Fruit fly (Drosophila melanogaster) whole organism, prepupa: ENCODE data around the gene tow.
A peak's percentile ranks its signal among the peaks of the same experiment; 100 is the strongest.

Experiments
- CG10631 ChIP-seq: fragments of 200-800 bp; sonication (Bioruptor generic); optimal IDR thresholded peaks from 2 replicates; lab custom pipeline; 2016; ENCODE audit warnings: missing biosample characterization, missing genetic modification characterization
- CG10669 ChIP-seq: fragments of 200-800 bp; sonication (Bioruptor generic); optimal IDR thresholded peaks from 3 replicates; lab custom pipeline; 2018; ENCODE audit warnings: missing biosample characterization, mild to moderate bottlenecking, missing genetic modification characterization, moderate library complexity
- CG11294 ChIP-seq: fragments of 200-800 bp; sonication (Bioruptor generic); IDR thresholded peaks from 2 replicates; pipeline ENCODE4 v1.3.6; 2022; ENCODE audit warnings: missing biosample characterization, missing genetic modification characterization
- CG15336 ChIP-seq: fragments of 200-800 bp; sonication (Bioruptor generic); IDR thresholded peaks from 2 replicates; pipeline ENCODE4 v1.3.6; 2022; ENCODE audit warnings: missing biosample characterization, missing genetic modification characterization
- CG16779 ChIP-seq: fragments of 200-800 bp; sonication (Bioruptor generic); optimal IDR thresholded peaks from 3 replicates; lab custom pipeline; 2017; ENCODE audit warnings: missing biosample characterization, mild to moderate bottlenecking, missing genetic modification characterization
- CG3032 ChIP-seq: fragments of 200-800 bp; optimal IDR thresholded peaks from 2 replicates; lab custom pipeline; 2019; ENCODE audit warnings: missing biosample characterization, mild to moderate bottlenecking, missing genetic modification characterization, moderate library complexity
- CG32006 ChIP-seq: fragments of 200-800 bp; sonication (Bioruptor generic); optimal IDR thresholded peaks from 3 replicates; lab custom pipeline; 2017; ENCODE audit warnings: missing biosample characterization, mild to moderate bottlenecking, missing genetic modification characterization
- CG34406 ChIP-seq: fragments of 200-800 bp; sonication (Bioruptor generic); optimal IDR thresholded peaks from 3 replicates; lab custom pipeline; 2016; ENCODE audit warnings: missing biosample characterization, missing genetic modification characterization
- CG3919 ChIP-seq: fragments of 200-800 bp; sonication (Bioruptor generic); optimal IDR thresholded peaks from 3 replicates; lab custom pipeline; 2016; ENCODE audit warnings: missing biosample characterization, missing genetic modification characterization
- CG4318 ChIP-seq: fragments of 200-800 bp; sonication (Bioruptor generic); optimal IDR thresholded peaks from 3 replicates; lab custom pipeline; 2017; ENCODE audit warnings: missing biosample characterization, mild to moderate bottlenecking, missing genetic modification characterization
- CG6163 ChIP-seq: fragments of 200-800 bp; sonication (Bioruptor generic); IDR thresholded peaks from 3 replicates; pipeline ENCODE4 v1.3.6; 2022; ENCODE audit warnings: missing biosample characterization, missing genetic modification characterization
- CG6792 ChIP-seq: fragments of 200-800 bp; sonication (Bioruptor generic); optimal IDR thresholded peaks from 3 replicates; lab custom pipeline; 2016; ENCODE audit warnings: missing biosample characterization, missing genetic modification characterization
- CG6808 ChIP-seq: fragments of 200-800 bp; sonication (Bioruptor generic); optimal IDR thresholded peaks from 3 replicates; lab custom pipeline; 2017; ENCODE audit warnings: missing biosample characterization, missing genetic modification characterization, mild to moderate bottlenecking, moderate library complexity, missing genetic modification reagents
- CG6854 ChIP-seq: fragments of 200-800 bp; sonication (Bioruptor generic); optimal IDR thresholded peaks from 2 replicates; lab custom pipeline; 2017; ENCODE audit warnings: missing biosample characterization, mild to moderate bottlenecking, missing genetic modification characterization
- CG7368 ChIP-seq: fragments of 200-800 bp; sonication (Bioruptor generic); optimal IDR thresholded peaks from 3 replicates; lab custom pipeline; 2016; ENCODE audit warnings: missing biosample characterization, missing genetic modification characterization
- CG8119 ChIP-seq: fragments of 200-800 bp; sonication (Bioruptor generic); IDR thresholded peaks from 3 replicates; pipeline ENCODE4 v1.3.6; 2022; ENCODE audit warnings: missing biosample characterization, missing genetic modification characterization
- CG8319 ChIP-seq: fragments of 200-800 bp; sonication (Bioruptor generic); optimal IDR thresholded peaks from 3 replicates; lab custom pipeline; 2016; ENCODE audit warnings: missing biosample characterization, missing genetic modification characterization
- CG8632 ChIP-seq: fragments of 200-800 bp; sonication (Bioruptor generic); optimal IDR thresholded peaks from 3 replicates; lab custom pipeline; 2016; ENCODE audit warnings: missing biosample characterization, missing genetic modification characterization
- CG9139 ChIP-seq: fragments of 200-800 bp; sonication (Bioruptor generic); optimal IDR thresholded peaks from 3 replicates; lab custom pipeline; 2017; ENCODE audit warnings: missing biosample characterization, mild to moderate bottlenecking, missing genetic modification characterization
- Eip75B ChIP-seq: fragments of 200-800 bp; sonication (Bioruptor generic); optimal IDR thresholded peaks from 3 replicates; lab custom pipeline; 2016; ENCODE audit warnings: missing biosample characterization, missing genetic modification characterization
- Eip78C ChIP-seq: fragments of 200-800 bp; sonication (Bioruptor generic); peaks from one replicate; lab custom pipeline; 2016; ENCODE audit warnings: missing biosample characterization, missing genetic modification characterization
- Ets21C ChIP-seq: fragments of 200-800 bp; sonication (Bioruptor generic); optimal IDR thresholded peaks from 3 replicates; lab custom pipeline; 2016; ENCODE audit warnings: missing biosample characterization, missing genetic modification characterization
- Ets96B ChIP-seq: fragments of 200-800 bp; optimal IDR thresholded peaks from 2 replicates; lab custom pipeline; 2019; ENCODE audit warnings: missing biosample characterization, mild to moderate bottlenecking, missing genetic modification characterization, moderate library complexity
- Gug ChIP-seq: fragments of 200-800 bp; sonication (Bioruptor generic); IDR thresholded peaks from 2 replicates; pipeline ENCODE4 v1.3.6; 2022; ENCODE audit warnings: missing biosample characterization, missing genetic modification characterization
- Hr38 ChIP-seq: sonication (Bioruptor generic); optimal IDR thresholded peaks from 2 replicates; lab custom pipeline; 2016; ENCODE audit warnings: missing biosample characterization, missing genetic modification characterization
- Hr39 ChIP-seq: fragments of 200-800 bp; sonication (Bioruptor generic); optimal IDR thresholded peaks from 2 replicates; lab custom pipeline; 2016; ENCODE audit warnings: missing biosample characterization, missing genetic modification characterization
- Lpt ChIP-seq: fragments of 200-800 bp; sonication (Bioruptor generic); optimal IDR thresholded peaks from 3 replicates; lab custom pipeline; 2016; ENCODE audit warnings: missing biosample characterization, missing genetic modification characterization
- OdsH ChIP-seq: fragments of 200-800 bp; sonication (Bioruptor generic); optimal IDR thresholded peaks from 3 replicates; lab custom pipeline; 2016; ENCODE audit warnings: missing biosample characterization, missing genetic modification characterization
- Smox ChIP-seq: fragments of 200-800 bp; sonication (Bioruptor generic); optimal IDR thresholded peaks from 3 replicates; lab custom pipeline; 2016; ENCODE audit warnings: missing biosample characterization, missing genetic modification characterization
- Sox14 ChIP-seq: fragments of 200-800 bp; sonication (Bioruptor generic); optimal IDR thresholded peaks from 3 replicates; lab custom pipeline; 2016; ENCODE audit warnings: missing biosample characterization, missing genetic modification characterization
- Sox15 ChIP-seq: fragments of 200-800 bp; sonication (Bioruptor generic); optimal IDR thresholded peaks from 3 replicates; lab custom pipeline; 2016; ENCODE audit warnings: missing biosample characterization, missing genetic modification characterization
- achi ChIP-seq: fragments of 200-800 bp; sonication (Bioruptor generic); optimal IDR thresholded peaks from 3 replicates; lab custom pipeline; 2016; ENCODE audit warnings: missing biosample characterization, missing genetic modification characterization
- cyc ChIP-seq: fragments of 200-800 bp; sonication (Bioruptor generic); optimal IDR thresholded peaks from 3 replicates; lab custom pipeline; 2016; ENCODE audit warnings: missing biosample characterization, missing genetic modification characterization
- dac ChIP-seq: fragments of 200-800 bp; sonication (Bioruptor generic); optimal IDR thresholded peaks from 2 replicates; lab custom pipeline; 2017; ENCODE audit warnings: missing biosample characterization, mild to moderate bottlenecking, missing genetic modification characterization
- dsx ChIP-seq: fragments of 200-800 bp; optimal IDR thresholded peaks from 3 replicates; lab custom pipeline; 2019; ENCODE audit warnings: missing biosample characterization, mild to moderate bottlenecking, missing genetic modification characterization, moderate library complexity; ENCODE audit not compliant: poor library complexity, severe bottlenecking
- eg ChIP-seq: fragments of 200-800 bp; sonication (Bioruptor generic); IDR thresholded peaks from 3 replicates; pipeline ENCODE4 v1.3.6; 2022; ENCODE audit warnings: missing biosample characterization, missing genetic modification characterization
- esn ChIP-seq: fragments of 200-800 bp; sonication (Bioruptor generic); optimal IDR thresholded peaks from 2 replicates; lab custom pipeline; 2016; ENCODE audit warnings: missing biosample characterization, mild to moderate bottlenecking, missing genetic modification characterization, moderate library complexity
- fd85E ChIP-seq: fragments of 200-800 bp; sonication (Bioruptor generic); optimal IDR thresholded peaks from 3 replicates; lab custom pipeline; 2016; ENCODE audit warnings: missing biosample characterization, missing genetic modification characterization
- lz ChIP-seq: fragments of 200-800 bp; sonication (Bioruptor generic); optimal IDR thresholded peaks from 3 replicates; lab custom pipeline; 2016; ENCODE audit warnings: missing biosample characterization, missing genetic modification characterization
- net ChIP-seq: fragments of 200-800 bp; sonication (Bioruptor generic); optimal IDR thresholded peaks from 3 replicates; lab custom pipeline; 2016; ENCODE audit warnings: missing biosample characterization, missing genetic modification characterization
- salr ChIP-seq, 2 experiments: fragments of 200-800 bp; sonication (Bioruptor generic); optimal IDR thresholded peaks; 3 replicates each; lab custom pipeline; 2016 to 2018; ENCODE audit warnings: missing biosample characterization in 2 of 2, missing genetic modification characterization in 2 of 2, mild to moderate bottlenecking in 1 of 2
- spab ChIP-seq: fragments of 200-800 bp; sonication (Bioruptor generic); optimal IDR thresholded peaks from 2 replicates; lab custom pipeline; 2017; ENCODE audit warnings: missing biosample characterization, mild to moderate bottlenecking, missing genetic modification characterization, missing genetic modification reagents
- svp ChIP-seq: fragments of 200-800 bp; sonication (Bioruptor generic); peaks from one replicate; lab custom pipeline; 2016; ENCODE audit warnings: missing biosample characterization, missing genetic modification characterization
- topi ChIP-seq: fragments of 200-800 bp; sonication (Bioruptor generic); optimal IDR thresholded peaks from 3 replicates; lab custom pipeline; 2016; ENCODE audit warnings: missing biosample characterization, missing genetic modification characterization
- vri ChIP-seq: fragments of 200-800 bp; sonication (Bioruptor generic); optimal IDR thresholded peaks from 3 replicates; lab custom pipeline; 2016; ENCODE audit warnings: missing biosample characterization, mild to moderate bottlenecking, missing genetic modification characterization

Gene tow

dm6 chr3L:6996907-6997306, 54.3 kb downstream of the tow start (continued):
- peak; percentile 51 for TF ChIP-seq achi (GFP tag; lab: Kevin White, UChicago)
- TF ChIP-seq Eip75B (GFP tag; lab: Kevin White, UChicago) = peak; percentile 38
- peak; percentile 85 for TF ChIP-seq Eip78C (GFP tag; lab: Kevin White, UChicago)
- TF ChIP-seq CG3032 = peak; percentile 31
- no peak for TF ChIP-seq Ets21C
- TF ChIP-seq CG8632 (GFP tag; lab: Kevin White, UChicago) = peak; percentile 11
- TF ChIP-seq fd85E = no peak
- peak; percentile 47 for TF ChIP-seq esn (GFP tag; lab: Kevin White, UChicago)

dm6 chr3L:6997410-6997809, 54.8 kb downstream of the tow start:
- TF ChIP-seq fd85E (no peak), CG16779 (no peak), Eip75B (GFP tag; lab: Kevin White, UChicago) (no peak), vri (no peak), CG15336 (GFP tag; lab: Robert Waterston, UW) (no peak), Gug (GFP tag; lab: Robert Waterston, UW) (no peak), CG10631 (no peak)

dm6 chr3L:6998692-6999091, 56.0 kb downstream of the tow start, which contains the start of gene Mp:
Gene Mp (plus strand): TSS chr3L:6998843.
- TF ChIP-seq spab (GFP tag; lab: Kevin White, UChicago) = no peak
- peak; percentile 11 for TF ChIP-seq CG3919
- no peak for TF ChIP-seq Smox
- no peak for TF ChIP-seq CG6854 (GFP tag; lab: Kevin White, UChicago)
- TF ChIP-seq Eip78C (GFP tag; lab: Kevin White, UChicago) = peak; percentile 61
- TF ChIP-seq CG10669 (GFP tag; lab: Kevin White, UChicago) = no peak
- no peak for TF ChIP-seq dsx (GFP tag; lab: Kevin White, UChicago)
- no peak for TF ChIP-seq CG8319 (GFP tag; lab: Kevin White, UChicago)
- no peak for TF ChIP-seq CG9139 (GFP tag; lab: Kevin White, UChicago)
- peak; percentile 17 for TF ChIP-seq net
- TF ChIP-seq svp (GFP tag; lab: Kevin White, UChicago) = no peak
- TF ChIP-seq CG8632 (GFP tag; lab: Kevin White, UChicago) = no peak
- TF ChIP-seq vri = no peak
- no peak for TF ChIP-seq Hr38
- TF ChIP-seq topi (GFP tag; lab: Kevin White, UChicago) = peak; percentile 11
- TF ChIP-seq CG10631 = no peak
- TF ChIP-seq CG8119 (GFP tag; lab: Robert Waterston, UW) = no peak
- peak; percentile 18 for TF ChIP-seq esn (GFP tag; lab: Kevin White, UChicago)
- TF ChIP-seq eg = 0 out of 3 replicates have a peak, but pooled peaks have one; percentile 12
- TF ChIP-seq Sox15 (GFP tag; lab: Kevin White, UChicago) = no peak
- no peak for TF ChIP-seq CG6808
- peak; percentile 22 for TF ChIP-seq CG32006 (GFP tag; lab: Kevin White, UChicago)
- no peak for TF ChIP-seq CG34406 (GFP tag; lab: Kevin White, UChicago)
- TF ChIP-seq Lpt (GFP tag; lab: Kevin White, UChicago) = no peak
- TF ChIP-seq Gug (GFP tag; lab: Robert Waterston, UW) = peak; percentile 11; the same call in 1 of the 2 replicates
- TF ChIP-seq Ets96B (tag; lab: Kevin White, UChicago) = no peak
- no peak for TF ChIP-seq CG7368
- no peak for TF ChIP-seq cyc
- TF ChIP-seq dac (GFP tag; lab: Kevin White, UChicago) = no peak
- TF ChIP-seq CG6163 (GFP tag; lab: Robert Waterston, UW) = peak; percentile 35; the same call in 1 of the 3 replicates
- no peak for TF ChIP-seq CG4318 (GFP tag; lab: Kevin White, UChicago)
- TF ChIP-seq CG15336 (GFP tag; lab: Robert Waterston, UW) = no peak
- TF ChIP-seq achi (GFP tag; lab: Kevin White, UChicago) = no peak
- no peak for TF ChIP-seq salr (GFP tag; optimal IDR thresholded peaks at IDR 0.05; lab: Kevin White, UChicago)
- TF ChIP-seq CG11294 (GFP tag; lab: Robert Waterston, UW) = 0 out of 2 replicates have a peak, but pooled peaks have one; percentile 21
- peak; percentile 22 for TF ChIP-seq OdsH
- peak; percentile 13 for TF ChIP-seq Hr39 (GFP tag; lab: Kevin White, UChicago)
- no peak for TF ChIP-seq CG6792 (GFP tag; lab: Kevin White, UChicago)
- no peak for TF ChIP-seq Ets21C
- no peak for TF ChIP-seq Sox14 (GFP tag; lab: Kevin White, UChicago)
- no peak for TF ChIP-seq Eip75B (GFP tag; lab: Kevin White, UChicago)
- TF ChIP-seq lz = no peak
- TF ChIP-seq, all 60 proteins: peak for 12
